Fruit fly (Drosophila melanogaster): ENCODE results near the gene Nmd3.

Nmd3 gene

DNA sequence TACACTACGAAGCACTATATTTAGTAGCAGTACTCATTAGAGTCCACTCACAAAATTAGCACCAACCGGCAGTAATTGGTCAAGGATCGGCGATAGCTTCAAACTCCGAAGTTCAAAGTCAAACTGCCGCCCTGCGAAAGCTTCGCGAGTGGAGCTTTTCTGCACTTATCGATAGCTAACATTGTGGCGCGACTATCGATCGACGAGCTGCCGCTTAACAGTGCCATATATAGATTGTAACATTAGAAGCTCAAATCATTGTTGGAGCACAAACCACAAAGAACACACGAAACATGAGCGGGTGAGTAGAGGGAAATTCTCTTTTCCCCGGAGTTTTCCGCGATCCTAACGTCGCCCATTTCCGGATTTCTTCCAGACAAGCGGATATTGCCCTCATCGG is 39.4 kb downstream of the Nmd3 start, which contains the start of gene Pgd (continued):
- TF ChIP-seq run (tag; optimal IDR thresholded peaks at IDR 0.05) (no peak), CG9876 (GFP tag; optimal IDR thresholded peaks at IDR 0.05) (no peak), twi (tag; optimal IDR thresholded peaks at IDR 0.05) (no peak), CG3847 (GFP tag; IDR thresholded peaks at IDR 0.05) (no peak), CG4328 (GFP tag; optimal IDR thresholded peaks at IDR 0.05) (no peak), CG12659 (GFP tag; optimal IDR thresholded peaks at IDR 0.05) (no peak), ap (GFP tag; IDR thresholded peaks at IDR 0.05) (no peak), Elba2 (GFP tag; optimal IDR thresholded peaks at IDR 0.05) (no peak), CG6175 (GFP tag; IDR thresholded peaks at IDR 0.05) (no peak), NFAT (GFP tag; IDR thresholded peaks at IDR 0.05) (no peak), CG12942 (GFP tag; optimal IDR thresholded peaks at IDR 0.05) (no peak), Dfd (GFP tag; optimal IDR thresholded peaks at IDR 0.05) (no peak), NC2α (GFP tag; optimal IDR thresholded peaks at IDR 0.05) (no peak), CG11696 (GFP tag; IDR thresholded peaks at IDR 0.05) (no peak), Kr (GFP tag; optimal IDR thresholded peaks at IDR 0.05) (no peak), gro (GFP tag; optimal IDR thresholded peaks at IDR 0.05) (no peak), CG15514 (GFP tag; optimal IDR thresholded peaks at IDR 0.05) (peak; percentile 39), B-H2 (GFP tag; optimal IDR thresholded peaks at IDR 0.05) (no peak), CG42726 (GFP tag; IDR thresholded peaks at IDR 0.05; ENCODE audit: partially characterized antibody) (no peak), Optix (GFP tag; IDR thresholded peaks at IDR 0.05) (no peak), trem (tag; optimal IDR thresholded peaks at IDR 0.05) (no peak), bigmax (GFP tag; optimal IDR thresholded peaks at IDR 0.05) (no peak), seq (GFP tag; IDR thresholded peaks at IDR 0.05) (no peak), GATAe (GFP tag; conservative IDR thresholded peaks at IDR 0.05) (no peak), NC2β (GFP tag; optimal IDR thresholded peaks at IDR 0.05) (no peak), h (optimal IDR thresholded peaks at IDR 0.05) (no peak), CG18619 (GFP tag; optimal IDR thresholded peaks at IDR 0.05) (no peak), CG4282 (GFP tag; optimal IDR thresholded peaks at IDR 0.05) (no peak), otp (GFP tag; IDR thresholded peaks at IDR 0.05) (no peak), CG10366 (GFP tag; IDR thresholded peaks at IDR 0.05) (no peak), CoRest (tag; optimal IDR thresholded peaks at IDR 0.05) (no peak), CG14441 (GFP tag; IDR thresholded peaks at IDR 0.05) (no peak), Doc2 (GFP tag; IDR thresholded peaks at IDR 0.05) (no peak), CG2129 (GFP tag; IDR thresholded peaks at IDR 0.05; ENCODE audit: partially characterized antibody) (no peak), Dref (GFP tag; IDR thresholded peaks at IDR 0.05) (peak; percentile 68), bab2 (GFP tag; optimal IDR thresholded peaks at IDR 0.05) (no peak), CG18599 (GFP tag; optimal IDR thresholded peaks at IDR 0.05) (peak; percentile 26), YL-1 (GFP tag; optimal IDR thresholded peaks at IDR 0.05) (no peak), CG14667 (GFP tag; IDR thresholded peaks at IDR 0.05) (no peak), disco-r (GFP tag; optimal IDR thresholded peaks at IDR 0.05) (no peak), CG33213 (GFP tag; optimal IDR thresholded peaks at IDR 0.05) (no peak), CG16815 (GFP tag; optimal IDR thresholded peaks at IDR 0.05) (no peak), CG17912 (GFP tag; optimal IDR thresholded peaks at IDR 0.05) (no peak), ftz-f1 (GFP tag; optimal IDR thresholded peaks at IDR 0.05) (peak; percentile 63), Hr3 (GFP tag; optimal IDR thresholded peaks at IDR 0.05) (no peak), CG8388 (GFP tag; optimal IDR thresholded peaks at IDR 0.05) (no peak), klu (GFP tag; IDR thresholded peaks at IDR 0.05) (no peak), zen (tag; optimal IDR thresholded peaks at IDR 0.05) (no peak), CG10979 (tag; optimal IDR thresholded peaks at IDR 0.05) (no peak), CG7786 (GFP tag; optimal IDR thresholded peaks at IDR 0.05) (no peak), CG11247 (GFP tag; IDR thresholded peaks at IDR 0.05) (no peak), crol (GFP tag; IDR thresholded peaks at IDR 0.05) (no peak), CG4730 (GFP tag; IDR thresholded peaks at IDR 0.05) (no peak), Side (GFP tag; optimal IDR thresholded peaks at IDR 0.05) (no peak)

Measured in whole organism, embryonic.